Fruit fly (Drosophila melanogaster) whole organism, prepupa: ENCODE data around the gene CG32428.

Experiments
- CG10631 ChIP-seq: fragments of 200-800 bp; sonication (Bioruptor generic); optimal IDR thresholded peaks from 2 replicates; lab custom pipeline; 2016; ENCODE audit warnings: missing biosample characterization, missing genetic modification characterization
- CG31627 ChIP-seq: fragments of 200-800 bp; sonication (Bioruptor generic); optimal IDR thresholded peaks from 3 replicates; lab custom pipeline; 2016; ENCODE audit warnings: missing biosample characterization, missing genetic modification characterization
- CG6276 ChIP-seq: fragments of 200-800 bp; sonication (Bioruptor generic); optimal IDR thresholded peaks from 2 replicates; lab custom pipeline; 2017; ENCODE audit warnings: missing biosample characterization, mild to moderate bottlenecking, missing genetic modification characterization
- CG8632 ChIP-seq: fragments of 200-800 bp; sonication (Bioruptor generic); optimal IDR thresholded peaks from 3 replicates; lab custom pipeline; 2016; ENCODE audit warnings: missing biosample characterization, missing genetic modification characterization
- Ets21C ChIP-seq: fragments of 200-800 bp; sonication (Bioruptor generic); optimal IDR thresholded peaks from 3 replicates; lab custom pipeline; 2016; ENCODE audit warnings: missing biosample characterization, missing genetic modification characterization
- Ets96B ChIP-seq: fragments of 200-800 bp; optimal IDR thresholded peaks from 2 replicates; lab custom pipeline; 2019; ENCODE audit warnings: missing biosample characterization, mild to moderate bottlenecking, missing genetic modification characterization, moderate library complexity
- Gug ChIP-seq: fragments of 200-800 bp; sonication (Bioruptor generic); IDR thresholded peaks from 2 replicates; pipeline ENCODE4 v1.3.6; 2022; ENCODE audit warnings: missing biosample characterization, missing genetic modification characterization
- fkh ChIP-seq: fragments of 200-800 bp; sonication (Bioruptor generic); optimal IDR thresholded peaks from 3 replicates; lab custom pipeline; 2017; ENCODE audit warnings: missing biosample characterization, mild to moderate bottlenecking, missing genetic modification characterization, moderate library complexity

DNA sequence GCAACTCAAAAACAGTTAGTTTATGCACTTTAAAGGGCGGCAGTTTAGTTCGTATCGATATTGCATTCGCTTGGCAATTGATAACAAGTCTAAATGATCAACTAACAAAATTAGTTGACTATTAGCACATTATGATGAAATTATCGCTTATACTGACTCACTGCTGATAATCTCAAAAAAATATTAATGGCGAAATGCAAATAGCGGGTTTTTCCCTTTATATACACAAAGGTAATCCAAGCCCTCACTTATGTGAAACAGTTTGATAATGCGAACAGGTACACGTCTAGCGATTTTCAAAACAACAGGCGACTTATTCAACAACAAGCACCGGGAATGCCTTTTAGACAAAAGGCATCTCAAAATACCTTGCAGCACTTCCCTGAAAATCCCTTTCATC, 40.6 kb upstream of the CG32428 start:
- no peak for TF ChIP-seq CG8632
- TF ChIP-seq Ets21C (GFP tag; lab: Kevin White, UChicago): no peak
- no peak for TF ChIP-seq Ets96B (tag; lab: Kevin White, UChicago)
- no peak for TF ChIP-seq Gug (GFP tag; lab: Robert Waterston, UW)
- no peak for TF ChIP-seq CG6276 (GFP tag; lab: Kevin White, UChicago)
- no peak for TF ChIP-seq fkh (GFP tag; lab: Kevin White, UChicago)
- no peak for TF ChIP-seq CG31627 (GFP tag; lab: Kevin White, UChicago)
- no peak for TF ChIP-seq CG10631 (GFP tag; lab: Kevin White, UChicago)
